Worm (Caenorhabditis elegans) whole organism, L4/young adult: Measurements from ENCODE around the gene sek-6.

Experiments used
- W03F9.2 ChIP-seq: fragments of 150-350 bp; optimal IDR thresholded peaks from 2 replicates; lab custom pipeline; 2014; ENCODE audit warnings: missing biosample characterization, missing genetic modification characterization
- him-1 ChIP-seq: sonication (generic microtip); optimal IDR thresholded peaks from 2 replicates; lab custom pipeline; 2016; ENCODE audit warnings: missing genotype, missing genetic modification reagents, missing genetic modification characterization, missing compliant biosample characterization

DNA sequence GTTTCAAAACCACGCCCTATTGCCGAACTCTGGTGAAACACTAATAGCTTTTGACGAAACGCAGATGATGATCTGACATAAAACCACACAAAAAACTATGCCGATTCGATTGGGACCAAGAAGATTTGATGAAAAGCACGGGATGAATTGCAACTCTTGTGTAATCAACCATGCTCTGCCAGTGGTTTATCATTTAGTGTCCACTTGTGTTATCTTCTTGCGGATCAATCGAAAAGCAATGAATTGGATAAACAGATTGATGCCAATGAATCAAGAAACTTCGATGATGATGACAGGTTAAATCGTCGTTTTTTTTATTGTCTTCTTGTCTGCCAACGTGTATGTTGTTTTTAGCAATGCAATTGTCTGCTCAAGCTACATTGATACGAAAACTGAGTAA lies 8.9 kb upstream of the sek-6 start, which contains the start of gene F42G10.1:
- TF ChIP-seq him-1 (tag; lab: Kevin White, UChicago) (no peak), W03F9.2 (tag; lab: Kevin White, UChicago) (no peak)
